Worm (Caenorhabditis elegans): Measurements from ENCODE around the gene F26G1.3.

- TF ChIP-seq F49E8.2 (tag; optimal IDR thresholded peaks at IDR 0.05; ENCODE audit: borderline replicate concordance) (no peak), ces-1 (GFP tag; optimal IDR thresholded peaks at IDR 0.05) (no peak), unc-62 (GFP tag; optimal IDR thresholded peaks at IDR 0.05 in 1 of 2) (no peak), unc-62 (tag; optimal IDR thresholded peaks at IDR 0.05) (no peak), nhr-41 (GFP tag; IDR thresholded peaks at IDR 0.05) (no peak), ceh-82 (tag; optimal IDR thresholded peaks at IDR 0.05) (no peak), rbr-2 (tag; optimal IDR thresholded peaks at IDR 0.05) (no peak), php-3 (GFP tag; IDR thresholded peaks at IDR 0.05) (no peak), snpc-4 (tag; optimal IDR thresholded peaks at IDR 0.05) (no peak), nhr-28 (tag; optimal IDR thresholded peaks at IDR 0.05) (no peak), fkh-10 (GFP tag; optimal IDR thresholded peaks at IDR 0.05) (no peak), lin-39 (tag; optimal IDR thresholded peaks at IDR 0.05) (no peak), skn-1 (tag; optimal IDR thresholded peaks at IDR 0.05) (no peak), daf-12 (tag; optimal IDR thresholded peaks at IDR 0.05) (no peak)
Measured at ce11 chrII:4758462-4758861, at the start of gene F26G1.3.

Data from whole organism, L4 larva.